Worm (Caenorhabditis elegans) whole organism, L1 larva: ENCODE measurements around the gene C29F5.8.

Experiments used
- C04F5.9 ChIP-seq: sonication (generic microtip); optimal IDR thresholded peaks from 2 replicates; lab custom pipeline; 2016; ENCODE audit warnings: missing genetic modification characterization, missing compliant biosample characterization
- alr-1 ChIP-seq: fragments of 200-800 bp; sonication (Bioruptor generic); optimal IDR thresholded peaks from 2 replicates; lab custom pipeline; 2018; ENCODE audit warnings: borderline replicate concordance, mild to moderate bottlenecking, missing genetic modification characterization, missing compliant biosample characterization
- blmp-1 ChIP-seq: fragments of 150-350 bp; optimal IDR thresholded peaks from 2 replicates; lab custom pipeline; 2014; ENCODE audit warnings: missing biosample characterization, missing genetic modification characterization
- ceh-63 ChIP-seq: fragments of 200-800 bp; sonication (Bioruptor generic); optimal IDR thresholded peaks from 2 replicates; lab custom pipeline; 2018; ENCODE audit warnings: mild to moderate bottlenecking, missing genetic modification characterization, missing compliant biosample characterization
- ceh-88 ChIP-seq: fragments of 200-800 bp; sonication (Bioruptor generic); IDR thresholded peaks from 2 replicates; pipeline ENCODE4 v1.3.6; 2022; ENCODE audit warnings: missing genetic modification characterization, missing compliant biosample characterization
- ces-1 ChIP-seq: fragments of 150-350 bp; optimal IDR thresholded peaks from 2 replicates; lab custom pipeline; 2014; ENCODE audit warnings: missing biosample characterization, missing genetic modification reagents, missing genetic modification characterization
- dsc-1 ChIP-seq: sonication (generic microtip); optimal IDR thresholded peaks from 2 replicates; lab custom pipeline; 2016; ENCODE audit warnings: mild to moderate bottlenecking, missing genetic modification characterization, missing compliant biosample characterization
- efl-3 ChIP-seq: fragments of 200-800 bp; sonication (Bioruptor generic); optimal IDR thresholded peaks from 2 replicates; lab custom pipeline; 2018; ENCODE audit warnings: mild to moderate bottlenecking, missing genetic modification characterization, missing compliant biosample characterization
- egl-27 ChIP-seq, 2 experiments: fragments of 150-350 bp in 1 of 2; sonication (generic microtip); optimal IDR thresholded peaks; 3 replicates each; lab custom pipeline; 2017 to 2018; ENCODE audit warnings: missing biosample characterization in 2 of 2, missing genetic modification characterization in 2 of 2, missing genetic modification reagents in 2 of 2
- ets-5 ChIP-seq: fragments of 200-800 bp; sonication (Bioruptor generic); IDR thresholded peaks from 2 replicates; pipeline ENCODE4 v1.3.6; 2022; ENCODE audit warnings: missing genetic modification characterization, missing compliant biosample characterization
- fkh-10 ChIP-seq: sonication (generic microtip); optimal IDR thresholded peaks from 2 replicates; lab custom pipeline; 2017; ENCODE audit warnings: missing biosample characterization, missing genetic modification reagents, missing genetic modification characterization
- fkh-4 ChIP-seq: sonication (generic microtip); optimal IDR thresholded peaks from 2 replicates; lab custom pipeline; 2016; ENCODE audit warnings: missing compliant biosample characterization, missing genetic modification characterization, borderline replicate concordance
- grh-1 ChIP-seq: fragments of 200-800 bp; sonication (Bioruptor generic); IDR thresholded peaks from 2 replicates; pipeline ENCODE4 v1.3.6; 2022; ENCODE audit warnings: missing genetic modification reagents, missing genetic modification characterization, missing compliant biosample characterization
- hlh-17 ChIP-seq: fragments of 200-800 bp; sonication (Bioruptor generic); optimal IDR thresholded peaks from 2 replicates; lab custom pipeline; 2018; ENCODE audit warnings: missing genetic modification characterization, mild to moderate bottlenecking, missing compliant biosample characterization, moderate library complexity, borderline replicate concordance
- hlh-4 ChIP-seq: sonication (generic microtip); optimal IDR thresholded peaks from 2 replicates; lab custom pipeline; 2016; ENCODE audit warnings: mild to moderate bottlenecking, missing genetic modification characterization, missing compliant biosample characterization
- hpl-2 ChIP-seq: fragments of 150-350 bp; optimal IDR thresholded peaks from 2 replicates; lab custom pipeline; 2014; ENCODE audit warnings: missing biosample characterization, missing genetic modification reagents, missing genetic modification characterization
- irx-1 ChIP-seq: sonication (generic microtip); optimal IDR thresholded peaks from 2 replicates; lab custom pipeline; 2016; ENCODE audit warnings: missing genetic modification characterization, missing compliant biosample characterization
- jun-1 ChIP-seq: fragments of 150-350 bp; optimal IDR thresholded peaks from 2 replicates; lab custom pipeline; 2014; ENCODE audit warnings: missing biosample characterization, missing genetic modification reagents, missing genetic modification characterization
- lin-15B ChIP-seq: fragments of 150-350 bp; sonication (generic microtip); optimal IDR thresholded peaks from 3 replicates; lab custom pipeline; 2014; ENCODE audit warnings: missing biosample characterization, missing genetic modification characterization
- lin-35 ChIP-seq, 2 experiments: fragments of 150-350 bp; optimal IDR thresholded peaks; 2 replicates each; lab custom pipeline; 2014; ENCODE audit warnings: missing biosample characterization in 2 of 2, missing genetic modification characterization in 2 of 2, missing genetic modification reagents in 2 of 2
- lin-39 ChIP-seq: fragments of 150-350 bp; optimal IDR thresholded peaks from 2 replicates; lab custom pipeline; 2014; ENCODE audit warnings: missing biosample characterization, missing genetic modification reagents, missing genetic modification characterization
- lir-3 ChIP-seq: sonication (generic microtip); optimal IDR thresholded peaks from 2 replicates; lab custom pipeline; 2016; ENCODE audit warnings: mild to moderate bottlenecking, missing genetic modification characterization, moderate library complexity, missing compliant biosample characterization; ENCODE audit not compliant: poor library complexity
- lsy-2 ChIP-seq, 2 experiments: fragments of 150-350 bp; optimal IDR thresholded peaks; 2 replicates each; lab custom pipeline; 2014; ENCODE audit warnings: missing biosample characterization in 2 of 2, missing genetic modification characterization in 2 of 2
- mab-9 ChIP-seq: fragments of 200-800 bp; sonication (Bioruptor generic); IDR thresholded peaks from 2 replicates; pipeline ENCODE4 v1.3.6; 2022; ENCODE audit warnings: missing genetic modification reagents, missing genetic modification characterization, missing compliant biosample characterization
- mdl-1 ChIP-seq, 2 experiments: fragments of 150-350 bp; optimal IDR thresholded peaks; 2 replicates each; lab custom pipeline; 2014 to 2017; ENCODE audit warnings: missing biosample characterization in 2 of 2, missing genetic modification characterization in 2 of 2, inconsistent platforms in 1 of 2
- mef-2 ChIP-seq: fragments of 150-350 bp; optimal IDR thresholded peaks from 2 replicates; lab custom pipeline; 2014; ENCODE audit warnings: missing biosample characterization, missing genetic modification characterization
- mep-1 ChIP-seq: fragments of 150-350 bp; optimal IDR thresholded peaks from 2 replicates; lab custom pipeline; 2014; ENCODE audit warnings: missing biosample characterization, missing genetic modification characterization
- nhr-11 ChIP-seq: fragments of 150-350 bp; optimal IDR thresholded peaks from 2 replicates; lab custom pipeline; 2014; ENCODE audit warnings: missing biosample characterization, missing genetic modification characterization
- nhr-12 ChIP-seq: sonication (generic microtip); optimal IDR thresholded peaks from 2 replicates; lab custom pipeline; 2017; ENCODE audit warnings: missing biosample characterization, missing genetic modification characterization
- nhr-20 ChIP-seq: sonication (generic microtip); optimal IDR thresholded peaks from 2 replicates; lab custom pipeline; 2016; ENCODE audit warnings: mild to moderate bottlenecking, missing genetic modification characterization, missing compliant biosample characterization
- nhr-237 ChIP-seq: fragments of 150-350 bp; optimal IDR thresholded peaks from 2 replicates; lab custom pipeline; 2014; ENCODE audit warnings: missing biosample characterization, missing genetic modification characterization
- nhr-28 ChIP-seq: fragments of 150-350 bp; optimal IDR thresholded peaks from 2 replicates; lab custom pipeline; 2014; ENCODE audit warnings: missing biosample characterization, missing genetic modification characterization
- nhr-47 ChIP-seq: sonication (generic microtip); optimal IDR thresholded peaks from 2 replicates; lab custom pipeline; 2016; ENCODE audit warnings: mild to moderate bottlenecking, missing genetic modification characterization, moderate library complexity, missing compliant biosample characterization
- nhr-71 ChIP-seq: sonication (generic microtip); optimal IDR thresholded peaks from 2 replicates; lab custom pipeline; 2016; ENCODE audit warnings: mild to moderate bottlenecking, missing genetic modification characterization, moderate library complexity, missing compliant biosample characterization
- nhr-76 ChIP-seq: sonication (generic microtip); optimal IDR thresholded peaks from 2 replicates; lab custom pipeline; 2017; ENCODE audit warnings: missing biosample characterization, missing genetic modification characterization
- nhr-85 ChIP-seq: sonication (generic microtip); peaks from one replicate; lab custom pipeline; 2016; ENCODE audit warnings: missing genetic modification characterization, inconsistent platforms, missing compliant biosample characterization
- skn-1 ChIP-seq: fragments of 150-350 bp; optimal IDR thresholded peaks from 2 replicates; lab custom pipeline; 2014; ENCODE audit warnings: missing biosample characterization, missing genetic modification characterization
- snpc-4 ChIP-seq: fragments of 150-350 bp; optimal IDR thresholded peaks from 2 replicates; lab custom pipeline; 2014; ENCODE audit warnings: missing biosample characterization, missing genetic modification characterization
- snu-23 ChIP-seq: sonication (generic microtip); optimal IDR thresholded peaks from 2 replicates; lab custom pipeline; 2016; ENCODE audit warnings: missing genetic modification characterization, missing compliant biosample characterization
- sox-4 ChIP-seq: sonication (generic microtip); optimal IDR thresholded peaks from 2 replicates; lab custom pipeline; 2016; ENCODE audit warnings: missing genetic modification characterization, missing compliant biosample characterization
- sptf-1 ChIP-seq: fragments of 150-350 bp; optimal IDR thresholded peaks from 2 replicates; lab custom pipeline; 2014; ENCODE audit warnings: missing biosample characterization, missing genetic modification characterization
- sup-37 ChIP-seq: fragments of 200-800 bp; sonication (Bioruptor generic); optimal IDR thresholded peaks from 2 replicates; lab custom pipeline; 2018; ENCODE audit warnings: mild to moderate bottlenecking, missing genetic modification characterization, missing compliant biosample characterization
- swsn-7 ChIP-seq: sonication (generic microtip); optimal IDR thresholded peaks from 2 replicates; lab custom pipeline; 2016; ENCODE audit warnings: missing genetic modification characterization, missing compliant biosample characterization
- tlp-1 ChIP-seq: fragments of 150-350 bp; optimal IDR thresholded peaks from 2 replicates; lab custom pipeline; 2014; ENCODE audit warnings: missing biosample characterization, missing genetic modification characterization
- unc-130 ChIP-seq: fragments of 150-350 bp; optimal IDR thresholded peaks from 2 replicates; lab custom pipeline; 2017; ENCODE audit warnings: missing biosample characterization, missing genetic modification characterization, inconsistent platforms
- unc-62 ChIP-seq: fragments of 150-350 bp; optimal IDR thresholded peaks from 2 replicates; lab custom pipeline; 2014; ENCODE audit warnings: missing biosample characterization, missing genetic modification reagents, missing genetic modification characterization
- unc-86 ChIP-seq: sonication (generic microtip); optimal IDR thresholded peaks from 2 replicates; lab custom pipeline; 2016; ENCODE audit warnings: missing genetic modification characterization, missing compliant biosample characterization
- unc-98 ChIP-seq: fragments of 200-800 bp; sonication (Bioruptor generic); IDR thresholded peaks from 2 replicates; pipeline ENCODE4 v1.3.6; 2022; ENCODE audit warnings: missing genetic modification characterization, missing compliant biosample characterization
- vab-15 ChIP-seq: sonication (generic microtip); optimal IDR thresholded peaks from 2 replicates; lab custom pipeline; 2017; ENCODE audit warnings: missing genotype, mild to moderate bottlenecking, missing genetic modification characterization, missing compliant biosample characterization
- xbp-1 ChIP-seq: sonication (generic microtip); optimal IDR thresholded peaks from 2 replicates; lab custom pipeline; 2016; ENCODE audit warnings: missing genetic modification characterization, missing compliant biosample characterization
- zag-1 ChIP-seq: fragments of 150-350 bp; optimal IDR thresholded peaks from 2 replicates; lab custom pipeline; 2014; ENCODE audit warnings: missing biosample characterization, missing genetic modification characterization
- zip-4 ChIP-seq: fragments of 200-800 bp; sonication (Bioruptor generic); optimal IDR thresholded peaks from 2 replicates; lab custom pipeline; 2018; ENCODE audit warnings: mild to moderate bottlenecking, missing genetic modification characterization, moderate library complexity, missing compliant biosample characterization
- ztf-11 ChIP-seq, 2 experiments: sonication (generic microtip); optimal IDR thresholded peaks; 2 replicates each; lab custom pipeline; 2016 to 2017; ENCODE audit warnings: missing genetic modification characterization in 2 of 2, missing biosample characterization in 1 of 2, missing compliant biosample characterization in 1 of 2

Gene C29F5.8

ce11 chrII:6331222-6331830, 25.1 kb downstream of the C29F5.8 start, which contains the start of gene set-4:
set-4 (minus strand) TSS chrII:6331341.
- TF ChIP-seq hlh-4: no peak
- TF ChIP-seq tlp-1 (tag; lab: Kevin White, UChicago): no peak
- peak; percentile 95 for TF ChIP-seq xbp-1 (tag; lab: Kevin White, UChicago)
- peak; percentile 71 for TF ChIP-seq lir-3 (tag; lab: Kevin White, UChicago)
- no peak for TF ChIP-seq vab-15 (tag; lab: Kevin White, UChicago)
- peak; percentile 46 to 64 for TF ChIP-seq egl-27 (tag; optimal IDR thresholded peaks at IDR 0.05; lab: Kevin White, UChicago)
- no peak for TF ChIP-seq sptf-1 (tag; lab: Kevin White, UChicago)
- peak; percentile 90 for TF ChIP-seq unc-130 (tag; lab: Kevin White, UChicago)
- TF ChIP-seq ces-1 (GFP tag; lab: Kevin White, UChicago): no peak
- peak; percentile 96 for TF ChIP-seq unc-86
- peak; percentile 71 for TF ChIP-seq sup-37 (GFP tag; lab: Kevin White, UChicago)
- peak; percentile 70 for TF ChIP-seq ceh-88
- TF ChIP-seq C04F5.9: peak; percentile 82
- peak; percentile 74 for TF ChIP-seq lin-39
- peak; percentile 60 for TF ChIP-seq nhr-237 (tag; lab: Kevin White, UChicago)
- peak; percentile 94 to 95 for TF ChIP-seq lsy-2 (tag; optimal IDR thresholded peaks at IDR 0.05; lab: Kevin White, UChicago)
- TF ChIP-seq snu-23 (GFP tag; lab: Kevin White, UChicago): peak; percentile 97
- peak; percentile 71 for TF ChIP-seq nhr-11
- peak; percentile 96 for TF ChIP-seq swsn-7 (tag; lab: Kevin White, UChicago)
- TF ChIP-seq nhr-12: no peak
- TF ChIP-seq hlh-17 (GFP tag; lab: Kevin White, UChicago): no peak
- peak; percentile 33 for TF ChIP-seq fkh-4 (tag; lab: Kevin White, UChicago)
- TF ChIP-seq nhr-47 (tag; lab: Kevin White, UChicago): peak; percentile 96
- TF ChIP-seq mef-2 (tag; lab: Kevin White, UChicago): peak; percentile 71
- peak; percentile 87 for TF ChIP-seq hpl-2
- TF ChIP-seq grh-1 (GFP tag; lab: Robert Waterston, UW): peak; percentile 84
- TF ChIP-seq ceh-63 (GFP tag; lab: Kevin White, UChicago): no peak
- TF ChIP-seq zip-4: peak; percentile 70
- peak; percentile 71 for TF ChIP-seq mab-9
- no peak for TF ChIP-seq efl-3
- peak; percentile 95 for TF ChIP-seq dsc-1 (tag; lab: Kevin White, UChicago)
- TF ChIP-seq nhr-20 (tag; lab: Kevin White, UChicago): peak; percentile 97
- peak; percentile 56 for TF ChIP-seq blmp-1 (tag; lab: Kevin White, UChicago)
- peak; percentile 85 for TF ChIP-seq skn-1 (tag; lab: Kevin White, UChicago)
- no peak for TF ChIP-seq nhr-28 (tag; lab: Kevin White, UChicago)
- TF ChIP-seq lin-15B (tag; lab: Kevin White, UChicago): peak; percentile 76
- no peak for TF ChIP-seq nhr-76 (tag; lab: Kevin White, UChicago)
- TF ChIP-seq mdl-1 (tag; optimal IDR thresholded peaks at IDR 0.05; lab: Kevin White, UChicago): peak; percentile 40 to 93
- peak; percentile 91 for TF ChIP-seq fkh-10 (GFP tag; lab: Kevin White, UChicago)
- TF ChIP-seq irx-1: peak; percentile 92
- TF ChIP-seq ztf-11 (tag; optimal IDR thresholded peaks at IDR 0.05; lab: Kevin White, UChicago): peak in 1 of 2 experiments; percentile 84
- TF ChIP-seq snpc-4 (tag; lab: Kevin White, UChicago): peak; percentile 88
- TF ChIP-seq nhr-71 (tag; lab: Kevin White, UChicago): peak; percentile 97
- TF ChIP-seq alr-1 (tag; lab: Kevin White, UChicago): no peak
- TF ChIP-seq lin-35 (GFP tag; optimal IDR thresholded peaks at IDR 0.05; lab: Kevin White, UChicago): peak; percentile 91 to 94
- TF ChIP-seq jun-1 (tag; lab: Kevin White, UChicago): peak; percentile 90
- no peak for TF ChIP-seq unc-98 (GFP tag; lab: Robert Waterston, UW)
- TF ChIP-seq sox-4: peak; percentile 83
- TF ChIP-seq zag-1: no peak
- TF ChIP-seq ets-5: no peak
- TF ChIP-seq nhr-85 (tag; lab: Kevin White, UChicago): peak; percentile 97
- TF ChIP-seq unc-62 (GFP tag; lab: Kevin White, UChicago): peak; percentile 25
- TF ChIP-seq mep-1 (tag; lab: Kevin White, UChicago): peak; percentile 97
